Worm (Caenorhabditis elegans) whole organism, L4 larva: ENCODE data around the gene sdc-1.

Experiments used
- F44E2.7 ChIP-seq: fragments of 200-800 bp; sonication (Bioruptor generic); IDR thresholded peaks from 2 replicates; pipeline ENCODE4 v2.1.2; 2022; ENCODE audit warnings: missing genetic modification characterization, missing compliant biosample characterization
- F49E8.2 ChIP-seq: sonication (generic microtip); optimal IDR thresholded peaks from 2 replicates; lab custom pipeline; 2016; ENCODE audit warnings: missing compliant biosample characterization, mild to moderate bottlenecking, missing genetic modification characterization, borderline replicate concordance
- R02D3.7 ChIP-seq: fragments of 150-350 bp; sonication (generic microtip); optimal IDR thresholded peaks from 3 replicates; lab custom pipeline; 2014; ENCODE audit warnings: missing biosample characterization, missing genetic modification characterization
- Y48G9A.11 ChIP-seq: fragments of 200-800 bp; sonication (Bioruptor generic); IDR thresholded peaks from 2 replicates; pipeline ENCODE4 v1.3.6; 2022; ENCODE audit warnings: missing genetic modification reagents, missing genetic modification characterization, missing compliant biosample characterization
- Y75B8A.6 ChIP-seq: fragments of 200-800 bp; sonication (Bioruptor generic); IDR thresholded peaks from 2 replicates; pipeline ENCODE4 v1.3.6; 2022; ENCODE audit warnings: missing genetic modification reagents, missing genetic modification characterization, missing compliant biosample characterization
- aha-1 ChIP-seq: fragments of 150-350 bp; peaks from one replicate; lab custom pipeline; 2014; ENCODE audit warnings: missing biosample characterization, missing genetic modification characterization
- aly-2 ChIP-seq: sonication (generic microtip); optimal IDR thresholded peaks from 2 replicates; lab custom pipeline; 2018; ENCODE audit warnings: missing biosample characterization, missing genetic modification characterization
- arid-1 ChIP-seq: fragments of 200-800 bp; sonication (Bioruptor generic); conservative IDR thresholded peaks from 2 replicates; pipeline ENCODE4 v1.3.6; 2022; ENCODE audit warnings: missing genetic modification reagents, missing genetic modification characterization, missing compliant biosample characterization
- ceh-62 ChIP-seq: sonication (generic microtip); optimal IDR thresholded peaks from 2 replicates; lab custom pipeline; 2017; ENCODE audit warnings: missing biosample characterization, missing genetic modification characterization
- daf-12 ChIP-seq: fragments of 150-350 bp; optimal IDR thresholded peaks from 2 replicates; lab custom pipeline; 2014; ENCODE audit warnings: missing biosample characterization, missing genetic modification reagents, missing genetic modification characterization
- daf-16 ChIP-seq, 3 experiments: sonication (generic microtip); optimal IDR thresholded peaks; 2 replicates each; lab custom pipeline; 2016 to 2017; ENCODE audit warnings: missing genetic modification characterization in 3 of 3, missing genetic modification reagents in 3 of 3, mild to moderate bottlenecking in 2 of 3, missing compliant biosample characterization in 2 of 3, missing biosample characterization in 1 of 3, moderate library complexity in 1 of 3
- daf-19 ChIP-seq: fragments of 200-800 bp; sonication (Bioruptor generic); conservative IDR thresholded peaks from 2 replicates; pipeline ENCODE4 v1.3.6; 2022; ENCODE audit warnings: missing genetic modification characterization, missing compliant biosample characterization
- daf-8 ChIP-seq: fragments of 200-800 bp; sonication (Bioruptor generic); IDR thresholded peaks from 2 replicates; pipeline ENCODE4 v1.3.6; 2022; ENCODE audit warnings: missing genetic modification characterization, missing compliant biosample characterization
- dmd-6 ChIP-seq: fragments of 200-800 bp; sonication (Bioruptor generic); IDR thresholded peaks from 2 replicates; pipeline ENCODE4 v1.3.6; 2022; ENCODE audit warnings: missing genetic modification reagents, missing genetic modification characterization, missing compliant biosample characterization
- duxl-1 ChIP-seq: sonication (generic microtip); optimal IDR thresholded peaks from 2 replicates; lab custom pipeline; 2016; ENCODE audit warnings: mild to moderate bottlenecking, missing genetic modification characterization, moderate library complexity, missing compliant biosample characterization; ENCODE audit not compliant: poor library complexity
- dve-1 ChIP-seq: sonication (generic microtip); optimal IDR thresholded peaks from 2 replicates; lab custom pipeline; 2017; ENCODE audit warnings: antibody characterized with exemption, mild to moderate bottlenecking, missing genetic modification characterization, missing compliant biosample characterization; ENCODE audit not compliant: insufficient read depth
- egl-43 ChIP-seq: fragments of 200-800 bp; sonication (Bioruptor generic); IDR thresholded peaks from 2 replicates; pipeline ENCODE4 v1.3.6; 2022; ENCODE audit warnings: missing genetic modification reagents, missing genetic modification characterization, missing compliant biosample characterization
- fkh-10 ChIP-seq: fragments of 150-350 bp; optimal IDR thresholded peaks from 2 replicates; lab custom pipeline; 2014; ENCODE audit warnings: missing biosample characterization, missing genetic modification reagents, missing genetic modification characterization
- hlh-11 ChIP-seq: fragments of 200-800 bp; sonication (Bioruptor generic); optimal IDR thresholded peaks from 2 replicates; lab custom pipeline; 2018; ENCODE audit warnings: mild to moderate bottlenecking, missing genetic modification characterization, missing compliant biosample characterization
- hlh-30 ChIP-seq: sonication (generic microtip); optimal IDR thresholded peaks from 2 replicates; lab custom pipeline; 2017; ENCODE audit warnings: antibody characterized with exemption, mild to moderate bottlenecking, missing genetic modification characterization, missing compliant biosample characterization; ENCODE audit not compliant: insufficient read depth
- lim-7 ChIP-seq: fragments of 200-800 bp; sonication (Bioruptor generic); IDR thresholded peaks from 2 replicates; pipeline ENCODE4 v1.3.6; 2022; ENCODE audit warnings: missing genetic modification characterization, missing compliant biosample characterization
- lin-1 ChIP-seq: fragments of 200-800 bp; sonication (Bioruptor generic); IDR thresholded peaks from 2 replicates; pipeline ENCODE4 v1.3.6; 2022; ENCODE audit warnings: missing genetic modification reagents, missing genetic modification characterization, missing compliant biosample characterization
- lin-38 ChIP-seq: fragments of 200-800 bp; sonication (Bioruptor generic); IDR thresholded peaks from 2 replicates; pipeline ENCODE4 v1.3.6; 2022; ENCODE audit warnings: missing genetic modification reagents, missing genetic modification characterization, missing compliant biosample characterization
- mes-2 ChIP-seq: sonication (generic microtip); optimal IDR thresholded peaks from 2 replicates; lab custom pipeline; 2016; ENCODE audit warnings: missing genotype, mild to moderate bottlenecking, missing genetic modification characterization, missing compliant biosample characterization; ENCODE audit not compliant: poor library complexity, severe bottlenecking
- mxl-2 ChIP-seq: fragments of 200-800 bp; sonication (Bioruptor generic); conservative IDR thresholded peaks from 2 replicates; pipeline ENCODE4 v1.3.6; 2022; ENCODE audit warnings: missing genetic modification reagents, missing genetic modification characterization, missing compliant biosample characterization
- mxl-3 ChIP-seq: fragments of 200-800 bp; sonication (Bioruptor generic); optimal IDR thresholded peaks from 2 replicates; lab custom pipeline; 2018; ENCODE audit warnings: mild to moderate bottlenecking, missing genetic modification characterization, missing compliant biosample characterization
- nhr-28 ChIP-seq: fragments of 150-350 bp; optimal IDR thresholded peaks from 2 replicates; lab custom pipeline; 2014; ENCODE audit warnings: missing biosample characterization, missing genetic modification characterization
- pqm-1 ChIP-seq: sonication (generic microtip); optimal IDR thresholded peaks from 2 replicates; lab custom pipeline; 2017; ENCODE audit warnings: missing biosample characterization, missing genetic modification characterization
- sdz-12 ChIP-seq: fragments of 200-800 bp; sonication (Bioruptor generic); optimal IDR thresholded peaks from 2 replicates; lab custom pipeline; 2018; ENCODE audit warnings: mild to moderate bottlenecking, missing genetic modification characterization, missing compliant biosample characterization
- set-16 ChIP-seq: fragments of 200-800 bp; sonication (Bioruptor generic); IDR thresholded peaks from 2 replicates; pipeline ENCODE4 v1.3.6; 2022; ENCODE audit warnings: missing genetic modification reagents, missing genetic modification characterization, missing compliant biosample characterization
- skn-1 ChIP-seq: fragments of 150-350 bp; optimal IDR thresholded peaks from 2 replicates; lab custom pipeline; 2014; ENCODE audit warnings: missing biosample characterization, missing genetic modification characterization
- unc-62 ChIP-seq, 3 experiments: fragments of 150-350 bp in 1 of 3; sonication (generic microtip); optimal IDR thresholded peaks in 2 of 3; peaks in 1 of 3; 1 replicate in 1 of 3; 2 replicates in 2 of 3; lab custom pipeline; 2014 to 2017; ENCODE audit warnings: missing biosample characterization in 3 of 3, missing genetic modification characterization in 3 of 3, missing genetic modification reagents in 3 of 3, missing genotype in 1 of 3
- zag-1 ChIP-seq: fragments of 150-350 bp; optimal IDR thresholded peaks from 2 replicates; lab custom pipeline; 2014; ENCODE audit warnings: missing biosample characterization, missing genetic modification characterization
- zip-2 ChIP-seq: fragments of 150-350 bp; optimal IDR thresholded peaks from 2 replicates; lab custom pipeline; 2014; ENCODE audit warnings: missing biosample characterization, missing genetic modification characterization
- ztf-11 ChIP-seq: fragments of 150-350 bp; optimal IDR thresholded peaks from 2 replicates; lab custom pipeline; 2014; ENCODE audit warnings: missing biosample characterization, missing genetic modification characterization

The sdc-1 gene

DNA sequence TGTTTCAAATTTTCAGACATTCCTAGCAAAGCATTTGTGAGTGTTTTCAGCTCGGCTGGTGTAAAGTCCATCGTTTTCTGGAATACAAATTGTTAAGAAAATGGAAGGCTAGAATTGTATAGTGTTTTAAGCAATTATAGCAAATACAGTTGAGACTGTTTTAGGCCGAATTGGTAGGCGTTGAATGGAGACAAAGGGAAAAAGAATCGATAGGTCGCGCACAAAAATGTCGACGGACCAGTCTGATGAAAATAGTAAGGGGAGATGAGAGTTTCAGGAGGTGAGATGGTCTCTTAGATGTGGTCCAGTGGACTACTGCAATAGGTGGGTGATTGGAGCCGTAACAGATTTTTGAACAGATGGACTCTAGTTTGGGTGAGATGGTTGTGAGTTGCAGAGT lies 34.9 kb upstream of the sdc-1 start:
- TF ChIP-seq arid-1 (GFP tag; lab: Robert Waterston, UW) (no peak), fkh-10 (GFP tag; lab: Kevin White, UChicago) (no peak), R02D3.7 (tag; lab: Kevin White, UChicago) (no peak), sdz-12 (GFP tag; lab: Kevin White, UChicago) (no peak), Y48G9A.11 (GFP tag; lab: Robert Waterston, UW) (no peak), zag-1 (tag; lab: Kevin White, UChicago) (no peak), mes-2 (no peak), duxl-1 (tag; lab: Kevin White, UChicago) (no peak)

- TF ChIP-seq skn-1 (tag; lab: Kevin White, UChicago) (no peak), set-16 (GFP tag; lab: Robert Waterston, UW) (peak; percentile 88)
Measured at ce11 chrX:16243129-16243528, 32.4 kb upstream of the sdc-1 start.

ce11 chrX:16244764-16245244 lies 30.8 kb upstream of the sdc-1 start, which contains the start of gene W10G6.1:
Gene W10G6.1, plus strand, starts transcription at chrX:16245194.
- TF ChIP-seq set-16 (GFP tag; lab: Robert Waterston, UW) (peak; percentile 51; the same call in 1 of the 2 replicates), ceh-62 (tag; lab: Kevin White, UChicago) (no peak), unc-62 (GFP tag; optimal IDR thresholded peaks at IDR 0.05 in 1 of 2; lab: Kevin White, UChicago) (peak in 1 of 2 experiments; percentile 42), unc-62 (tag; optimal IDR thresholded peaks at IDR 0.05; lab: Kevin White, UChicago) (no peak)

ce11 chrX:16250679-16251078 lies 24.9 kb upstream of the sdc-1 start, which contains the start of gene W10G6.6:
Gene W10G6.6, minus strand, starts transcription at chrX:16250779.
- no peak for TF ChIP-seq aly-2 (tag; lab: Kevin White, UChicago)
- peak; percentile 15; the same call in 1 of the 2 replicates for TF ChIP-seq set-16 (GFP tag; lab: Robert Waterston, UW)

DNA sequence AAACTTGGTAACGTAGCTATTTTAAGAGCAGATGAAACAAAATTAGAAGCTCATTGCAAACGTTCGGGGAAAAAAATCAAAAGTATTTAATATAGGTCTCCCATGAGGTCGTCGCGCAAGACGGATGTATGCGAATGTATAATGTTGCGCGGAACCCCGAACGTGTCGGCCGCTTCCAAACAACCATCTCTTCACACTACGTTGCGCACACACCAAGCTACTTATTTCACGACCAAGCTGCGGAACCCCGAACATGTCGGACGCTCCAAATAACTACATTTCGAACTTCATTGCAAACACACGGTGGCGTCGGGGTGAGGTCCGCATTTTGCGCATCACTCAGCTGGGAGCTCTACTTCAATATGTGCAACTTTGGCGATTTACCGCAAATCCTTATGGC lies 17.1 kb upstream of the sdc-1 start:
- TF ChIP-seq daf-19 (no peak), daf-12 (no peak), Y48G9A.11 (GFP tag; lab: Robert Waterston, UW) (no peak), mxl-2 (GFP tag; lab: Robert Waterston, UW) (no peak), sdz-12 (GFP tag; lab: Kevin White, UChicago) (no peak), F44E2.7 (GFP tag; lab: Robert Waterston, UW) (0 out of 2 replicates have a peak, but pooled peaks have one; percentile 24), aha-1 (peak; percentile 69), F49E8.2 (no peak), mxl-3 (GFP tag; lab: Kevin White, UChicago) (no peak), daf-16 (GFP tag; optimal IDR thresholded peaks at IDR 0.05; lab: Kevin White, UChicago) (no peak), daf-16 (tag; optimal IDR thresholded peaks at IDR 0.05; lab: Kevin White, UChicago) (no peak), zip-2 (no peak), skn-1 (tag; lab: Kevin White, UChicago) (no peak), ceh-62 (tag; lab: Kevin White, UChicago) (no peak), lim-7 (GFP tag; lab: Robert Waterston, UW) (no peak), ztf-11 (tag; lab: Kevin White, UChicago) (no peak), egl-43 (GFP tag; lab: Robert Waterston, UW) (no peak)

DNA sequence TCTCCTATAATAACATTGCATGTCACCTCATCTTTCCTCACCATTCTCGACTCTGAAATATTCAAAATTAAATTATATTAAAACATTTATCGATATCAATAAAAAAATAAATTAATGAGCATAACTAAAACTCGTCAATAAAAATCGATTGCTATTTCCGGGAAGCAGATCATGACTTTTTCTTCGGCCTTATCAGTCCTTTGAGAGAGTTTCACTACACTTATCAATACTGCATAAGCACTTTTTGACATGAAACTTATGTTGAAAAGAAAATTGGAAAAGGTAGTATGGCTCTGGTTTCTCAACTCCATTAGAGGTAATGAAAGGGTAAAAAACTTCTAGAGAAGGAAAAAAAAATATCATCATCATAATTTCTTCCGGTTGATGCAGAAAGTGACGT lies 15.5 kb upstream of the sdc-1 start:
- no peak for TF ChIP-seq duxl-1 (tag; lab: Kevin White, UChicago)
- TF ChIP-seq dve-1 (tag; lab: Kevin White, UChicago) = peak; percentile 43
- TF ChIP-seq nhr-28 = peak; percentile 64
- peak; percentile 22 for TF ChIP-seq hlh-11 (tag; lab: Kevin White, UChicago)
- peak; percentile 58; the same call in 1 of the 2 replicates for TF ChIP-seq dmd-6 (GFP tag; lab: Robert Waterston, UW)
- peak; percentile 85 for TF ChIP-seq pqm-1 (tag; lab: Kevin White, UChicago)
- no peak for TF ChIP-seq daf-8 (GFP tag; lab: Robert Waterston, UW)
- no peak for TF ChIP-seq ceh-62 (tag; lab: Kevin White, UChicago)
- TF ChIP-seq aha-1 = peak; percentile 30
- TF ChIP-seq Y75B8A.6 (GFP tag; lab: Robert Waterston, UW) = no peak
- TF ChIP-seq hlh-30 (tag; lab: Kevin White, UChicago) = peak; percentile 6
- no peak for TF ChIP-seq lin-38 (GFP tag; lab: Robert Waterston, UW)
- 0 out of 2 replicates have a peak, but pooled peaks have one; percentile 62 for TF ChIP-seq lin-1
- no peak for TF ChIP-seq daf-16 (GFP tag; optimal IDR thresholded peaks at IDR 0.05; lab: Kevin White, UChicago)
- peak; percentile 53 for TF ChIP-seq daf-16 (tag; optimal IDR thresholded peaks at IDR 0.05; lab: Kevin White, UChicago)
